Worm (Caenorhabditis elegans): ENCODE results near the gene F59E12.15.

ce11 chrII:5669580-5669979, 41.4 kb upstream of the F59E12.15 start, which contains the start of gene C25H3.17:
- TF ChIP-seq snpc-4 (tag; optimal IDR thresholded peaks at IDR 0.05) (no peak), ceh-82 (tag; optimal IDR thresholded peaks at IDR 0.05) (no peak), pqm-1 (tag; optimal IDR thresholded peaks at IDR 0.05) (no peak), nhr-77 (tag; optimal IDR thresholded peaks at IDR 0.05) (no peak), elt-1 (tag; optimal IDR thresholded peaks at IDR 0.05) (no peak), unc-62 (GFP tag; optimal IDR thresholded peaks at IDR 0.05) (no peak), tbx-2 (tag; optimal IDR thresholded peaks at IDR 0.05) (no peak), elt-2 (tag; optimal IDR thresholded peaks at IDR 0.05) (no peak), pha-4 (tag; optimal IDR thresholded peaks at IDR 0.05) (no peak)
